Fruit fly (Drosophila melanogaster) whole organism, wandering third instar larva: ENCODE measurements around the gene Tpc1.

Experiments used
- Abd-B ChIP-seq: fragments of >200 bp; optimal IDR thresholded peaks from 2 replicates; lab custom pipeline; 2017; ENCODE audit warnings: missing biosample characterization, missing genetic modification characterization
- CG32264 ChIP-seq: fragments of 200-800 bp; sonication (Bioruptor generic); optimal IDR thresholded peaks from 2 replicates; lab custom pipeline; 2016; ENCODE audit warnings: missing biosample characterization, missing genetic modification characterization
- CG9705 ChIP-seq: fragments of 200-800 bp; sonication (Bioruptor generic); optimal IDR thresholded peaks from 2 replicates; lab custom pipeline; 2018; ENCODE audit warnings: missing biosample characterization, mild to moderate bottlenecking, missing genetic modification characterization
- CrebA ChIP-seq: fragments of 200-800 bp; sonication (Bioruptor generic); optimal IDR thresholded peaks from 2 replicates; lab custom pipeline; 2016; ENCODE audit warnings: missing biosample characterization, mild to moderate bottlenecking, missing genetic modification characterization, borderline replicate concordance
- Dfd ChIP-seq: fragments of >200 bp; optimal IDR thresholded peaks from 2 replicates; lab custom pipeline; 2017; ENCODE audit warnings: missing biosample characterization, missing genetic modification characterization
- Dif ChIP-seq: fragments of 200-275, 200-300 bp; sonication (Bioruptor generic); optimal IDR thresholded peaks from 2 replicates; lab custom pipeline; 2018; ENCODE audit warnings: missing biosample characterization, missing genetic modification characterization; ENCODE audit not compliant: partially characterized antibody
- GATAd ChIP-seq: sonication (Bioruptor generic); optimal IDR thresholded peaks from 2 replicates; lab custom pipeline; 2016; ENCODE audit warnings: missing biosample characterization, missing genetic modification characterization
- HLH106 ChIP-seq: fragments of 200-800 bp; optimal IDR thresholded peaks from 3 replicates; lab custom pipeline; 2019; ENCODE audit warnings: missing biosample characterization, mild to moderate bottlenecking, missing genetic modification characterization, moderate library complexity
- Hnf4 ChIP-seq: fragments of 200-800 bp; sonication (Bioruptor generic); optimal IDR thresholded peaks from 2 replicates; lab custom pipeline; 2016; ENCODE audit warnings: missing biosample characterization, mild to moderate bottlenecking, missing genetic modification characterization
- Hr78 ChIP-seq: fragments of >200 bp; optimal IDR thresholded peaks from 2 replicates; lab custom pipeline; 2017; ENCODE audit warnings: missing biosample characterization, missing genetic modification characterization
- Hr83 ChIP-seq: fragments of 200-300 bp; sonication (Bioruptor generic); optimal IDR thresholded peaks from 2 replicates; lab custom pipeline; 2016; ENCODE audit warnings: missing biosample characterization, mild to moderate bottlenecking, missing genetic modification characterization, moderate library complexity; ENCODE audit not compliant: poor library complexity, severe bottlenecking
- Jra ChIP-seq: sonication (Bioruptor generic); optimal IDR thresholded peaks from 2 replicates; lab custom pipeline; 2016; ENCODE audit warnings: missing biosample characterization, missing genetic modification characterization
- Mio ChIP-seq: sonication (Bioruptor generic); optimal IDR thresholded peaks from 2 replicates; lab custom pipeline; 2016; ENCODE audit warnings: missing biosample characterization, missing genetic modification characterization
- Myc ChIP-seq: fragments of >200 bp; optimal IDR thresholded peaks from 2 replicates; lab custom pipeline; 2017
- N ChIP-seq: fragments of >200 bp; optimal IDR thresholded peaks from 2 replicates; lab custom pipeline; 2018; ENCODE audit warnings: missing biosample characterization, missing external identifiers, missing genetic modification characterization
- OdsH ChIP-seq: fragments of 200-800 bp; sonication (Bioruptor generic); optimal IDR thresholded peaks from 2 replicates; lab custom pipeline; 2016; ENCODE audit warnings: missing biosample characterization, mild to moderate bottlenecking, missing genetic modification characterization
- Rel ChIP-seq, 2 experiments: fragments of 200-800 bp; sonication (Bioruptor generic) in 1 of 2; optimal IDR thresholded peaks; 2 replicates in 1 of 2; 3 replicates in 1 of 2; lab custom pipeline; 2016 to 2019; ENCODE audit warnings: mild to moderate bottlenecking in 2 of 2, missing biosample characterization in 2 of 2, missing genetic modification characterization in 2 of 2, moderate library complexity in 1 of 2
- Sp1 ChIP-seq: fragments of 200-800 bp; sonication (Bioruptor generic); optimal IDR thresholded peaks from 3 replicates; lab custom pipeline; 2019; ENCODE audit warnings: missing biosample characterization, mild to moderate bottlenecking, missing genetic modification characterization, moderate library complexity
- Vsx2 ChIP-seq: fragments of 200-300, 225-300 bp; sonication (Bioruptor generic); optimal IDR thresholded peaks from 2 replicates; lab custom pipeline; 2018; ENCODE audit warnings: missing biosample characterization, missing genetic modification characterization; ENCODE audit not compliant: partially characterized antibody
- br ChIP-seq: fragments of 200-800 bp; sonication (Bioruptor generic); optimal IDR thresholded peaks from 2 replicates; lab custom pipeline; 2016; ENCODE audit warnings: missing biosample characterization, missing genetic modification characterization
- brk ChIP-seq: fragments of 200-800 bp; sonication (Bioruptor generic); optimal IDR thresholded peaks from 2 replicates; lab custom pipeline; 2016; ENCODE audit warnings: missing biosample characterization, mild to moderate bottlenecking, missing genetic modification characterization
- dl ChIP-seq, 2 experiments: fragments of 175-275, 200-275 bp in 1 of 2; fragments of 200-275 bp in 1 of 2; sonication (Bioruptor generic); optimal IDR thresholded peaks; lab custom pipeline; 2018; ENCODE audit warnings: mild to moderate bottlenecking in 2 of 2, missing biosample characterization in 2 of 2, missing genetic modification characterization in 2 of 2, moderate library complexity in 2 of 2; ENCODE audit not compliant: partially characterized antibody in 2 of 2, insufficient read depth in 1 of 2
- dmrt93B ChIP-seq: fragments of 200-800 bp; sonication (Bioruptor generic); optimal IDR thresholded peaks from 2 replicates; lab custom pipeline; 2018; ENCODE audit warnings: missing biosample characterization, mild to moderate bottlenecking, missing genetic modification characterization
- dsf ChIP-seq: sonication (Bioruptor generic); optimal IDR thresholded peaks from 2 replicates; lab custom pipeline; 2016; ENCODE audit warnings: missing biosample characterization, missing genetic modification characterization, borderline replicate concordance
- ey ChIP-seq: fragments of 200-800 bp; sonication (Bioruptor generic); optimal IDR thresholded peaks from 2 replicates; lab custom pipeline; 2016; ENCODE audit warnings: missing biosample characterization, missing genetic modification characterization
- foxo ChIP-seq, 2 experiments: fragments of 200-800 bp; sonication (Bioruptor generic); optimal IDR thresholded peaks; 2 replicates in 1 of 2; 3 replicates in 1 of 2; lab custom pipeline; 2016 to 2017; ENCODE audit warnings: missing biosample characterization in 2 of 2, missing genetic modification characterization in 2 of 2
- fru ChIP-seq: fragments of 200-800 bp; sonication (Bioruptor generic); optimal IDR thresholded peaks from 3 replicates; lab custom pipeline; 2016; ENCODE audit warnings: missing biosample characterization, mild to moderate bottlenecking, missing genetic modification characterization
- h ChIP-seq: fragments of 200-800 bp; sonication (Bioruptor generic); optimal IDR thresholded peaks from 3 replicates; lab custom pipeline; 2016; ENCODE audit warnings: missing biosample characterization, mild to moderate bottlenecking, missing genetic modification characterization
- jim ChIP-seq: fragments of 175-275, 200-325 bp; sonication (Bioruptor generic); optimal IDR thresholded peaks from 2 replicates; lab custom pipeline; 2016; ENCODE audit warnings: missing biosample characterization, mild to moderate bottlenecking, missing genetic modification characterization
- lola ChIP-seq: fragments of >200 bp; optimal IDR thresholded peaks from 2 replicates; lab custom pipeline; 2017; ENCODE audit warnings: missing biosample characterization, missing genetic modification characterization
- pan ChIP-seq: fragments of >200 bp; optimal IDR thresholded peaks from 2 replicates; lab custom pipeline; 2017
- psq ChIP-seq: fragments of 200-800 bp; sonication (Bioruptor generic); optimal IDR thresholded peaks from 3 replicates; lab custom pipeline; 2017; ENCODE audit warnings: missing biosample characterization, mild to moderate bottlenecking, missing genetic modification characterization, moderate library complexity
- rgr ChIP-seq: fragments of 200-800 bp; sonication (Bioruptor generic); optimal IDR thresholded peaks from 3 replicates; lab custom pipeline; 2016; ENCODE audit warnings: missing biosample characterization, mild to moderate bottlenecking, missing genetic modification characterization
- sage ChIP-seq: fragments of 200-800 bp; sonication (Bioruptor generic); optimal IDR thresholded peaks from 2 replicates; lab custom pipeline; 2016; ENCODE audit warnings: missing biosample characterization, mild to moderate bottlenecking, missing genetic modification characterization
- sv ChIP-seq: fragments of 200-800 bp; sonication (Bioruptor generic); optimal IDR thresholded peaks from 3 replicates; lab custom pipeline; 2016; ENCODE audit warnings: missing biosample characterization, missing genetic modification characterization
- tai ChIP-seq: sonication (Bioruptor generic); optimal IDR thresholded peaks from 2 replicates; lab custom pipeline; 2016; ENCODE audit warnings: missing biosample characterization, missing genetic modification characterization
- usp ChIP-seq: fragments of >200 bp; optimal IDR thresholded peaks from 2 replicates; lab custom pipeline; 2017; ENCODE audit warnings: missing biosample characterization, missing genetic modification characterization
- woc ChIP-seq: sonication (Bioruptor generic); optimal IDR thresholded peaks from 2 replicates; lab custom pipeline; 2016; ENCODE audit warnings: missing biosample characterization, mild to moderate bottlenecking, missing genetic modification characterization

Tpc1 gene

DNA sequence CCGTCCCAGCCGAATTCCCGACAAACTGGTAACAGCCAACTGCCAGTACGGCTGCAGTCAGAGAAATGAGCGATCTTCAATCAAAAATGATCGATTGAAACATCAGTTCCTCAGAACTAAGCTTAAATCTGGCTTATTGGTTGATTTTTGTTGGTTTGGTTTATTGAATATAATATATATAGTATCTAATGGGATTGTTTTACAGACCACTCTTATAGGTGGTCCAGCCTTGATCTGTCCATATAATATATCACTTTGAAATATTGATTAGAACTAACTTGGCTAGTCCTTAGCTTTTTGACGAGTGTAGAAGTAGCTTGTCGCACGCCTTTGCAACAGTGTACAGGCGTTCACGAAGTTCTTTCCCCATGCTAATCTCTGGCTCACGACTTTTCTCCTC lies 39.6 kb downstream of the Tpc1 start:
- no peak for TF ChIP-seq pan (lab: Kevin White, UChicago)
- TF ChIP-seq Mio (GFP tag; lab: Kevin White, UChicago), result no peak
- no peak for TF ChIP-seq Jra (GFP tag; lab: Kevin White, UChicago)
- no peak for TF ChIP-seq Dfd (GFP tag; lab: Kevin White, UChicago)
- peak; percentile 17 for TF ChIP-seq Sp1 (GFP tag; lab: Kevin White, UChicago)
- TF ChIP-seq foxo (GFP tag; optimal IDR thresholded peaks at IDR 0.05; lab: Kevin White, UChicago), result peak in 1 of 2 experiments; percentile 12
- no peak for TF ChIP-seq Dif (GFP tag; lab: Kevin White, UChicago)
- TF ChIP-seq tai (GFP tag; lab: Kevin White, UChicago), result no peak
- no peak for TF ChIP-seq ey (GFP tag; lab: Kevin White, UChicago)
- TF ChIP-seq h (GFP tag; lab: Kevin White, UChicago), result peak; percentile 25
- no peak for TF ChIP-seq dmrt93B (GFP tag; lab: Kevin White, UChicago)
- TF ChIP-seq Vsx2 (GFP tag; lab: Kevin White, UChicago), result no peak
- no peak for TF ChIP-seq GATAd (GFP tag; lab: Kevin White, UChicago)
- no peak for TF ChIP-seq rgr (GFP tag; lab: Kevin White, UChicago)
- no peak for TF ChIP-seq psq (GFP tag; lab: Kevin White, UChicago)
- TF ChIP-seq woc (GFP tag; lab: Kevin White, UChicago), result no peak
- peak; percentile 13 for TF ChIP-seq OdsH
- no peak for TF ChIP-seq CG9705
- peak; percentile 19 for TF ChIP-seq HLH106 (tag; lab: Kevin White, UChicago)
- no peak for TF ChIP-seq Hr83 (GFP tag; lab: Kevin White, UChicago)
- no peak for TF ChIP-seq Abd-B
- TF ChIP-seq sage, result no peak

dm6 chr3R:10836924-10837323 lies 45.1 kb downstream of the Tpc1 start:
- no peak for TF ChIP-seq tai (GFP tag; lab: Kevin White, UChicago)
- TF ChIP-seq GATAd (GFP tag; lab: Kevin White, UChicago), result no peak
- no peak for TF ChIP-seq Jra (GFP tag; lab: Kevin White, UChicago)
- TF ChIP-seq rgr (GFP tag; lab: Kevin White, UChicago), result no peak
- no peak for TF ChIP-seq HLH106 (tag; lab: Kevin White, UChicago)
- no peak for TF ChIP-seq Mio (GFP tag; lab: Kevin White, UChicago)
- TF ChIP-seq N (GFP tag; lab: Kevin White, UChicago), result no peak
- TF ChIP-seq OdsH, result no peak
- TF ChIP-seq br, result no peak
- TF ChIP-seq Sp1 (GFP tag; lab: Kevin White, UChicago), result no peak
- TF ChIP-seq, all 38 proteins: peak for 0

DNA sequence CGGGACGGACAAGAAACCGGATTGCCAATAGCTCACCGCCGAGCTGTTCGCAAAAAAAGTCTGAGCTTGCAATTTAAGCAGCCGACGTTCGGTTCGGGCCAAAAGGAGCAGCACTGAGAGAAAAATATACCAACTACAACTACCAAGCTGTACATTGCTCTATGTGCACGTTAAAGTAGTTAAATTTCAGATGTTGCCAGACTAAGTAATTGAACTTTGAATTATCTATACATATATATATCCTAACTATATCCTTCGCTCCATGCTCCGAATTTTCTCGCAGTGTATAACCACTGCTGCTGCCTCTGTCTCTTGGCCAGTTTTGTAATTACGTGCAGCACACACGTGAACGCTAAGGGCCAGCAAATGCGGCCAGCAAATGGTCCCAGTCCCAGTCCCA lies 47.1 kb downstream of the Tpc1 start:
- TF ChIP-seq h (GFP tag; lab: Kevin White, UChicago) (peak; percentile 97), N (GFP tag; lab: Kevin White, UChicago) (no peak), tai (GFP tag; lab: Kevin White, UChicago) (peak; percentile 75), foxo (GFP tag; optimal IDR thresholded peaks at IDR 0.05; lab: Kevin White, UChicago) (peak; percentile 67 to 97), Dif (GFP tag; lab: Kevin White, UChicago) (no peak), dmrt93B (GFP tag; lab: Kevin White, UChicago) (peak; percentile 89), Mio (GFP tag; lab: Kevin White, UChicago) (no peak), Hr78 (GFP tag; lab: Kevin White, UChicago) (no peak), ey (GFP tag; lab: Kevin White, UChicago) (peak; percentile 90), woc (GFP tag; lab: Kevin White, UChicago) (peak; percentile 92), lola (GFP tag; lab: Kevin White, UChicago) (no peak), OdsH (peak; percentile 96), Abd-B (no peak), fru (GFP tag; lab: Kevin White, UChicago) (peak; percentile 96), br (peak; percentile 94), CG9705 (peak; percentile 90), GATAd (GFP tag; lab: Kevin White, UChicago) (no peak), Vsx2 (GFP tag; lab: Kevin White, UChicago) (peak; percentile 6), Hr83 (GFP tag; lab: Kevin White, UChicago) (peak; percentile 63), Jra (GFP tag; lab: Kevin White, UChicago) (peak; percentile 79), pan (lab: Kevin White, UChicago) (no peak), Myc (lab: Kevin White, UChicago) (no peak), Hnf4 (GFP tag; lab: Kevin White, UChicago) (peak; percentile 90), Rel (GFP tag; optimal IDR thresholded peaks at IDR 0.05; lab: Kevin White, UChicago) (peak; percentile 90), Rel (tag; optimal IDR thresholded peaks at IDR 0.05; lab: Kevin White, UChicago) (peak; percentile 70), rgr (GFP tag; lab: Kevin White, UChicago) (peak; percentile 95), sv (no peak), psq (GFP tag; lab: Kevin White, UChicago) (peak; percentile 92), jim (GFP tag; lab: Kevin White, UChicago) (no peak), CrebA (GFP tag; lab: Kevin White, UChicago) (peak; percentile 89), HLH106 (tag; lab: Kevin White, UChicago) (peak; percentile 96), brk (peak; percentile 95), usp (GFP tag; lab: Kevin White, UChicago) (no peak), dsf (GFP tag; lab: Kevin White, UChicago) (peak; percentile 57), dl (GFP tag; optimal IDR thresholded peaks at IDR 0.05; lab: Kevin White, UChicago; ENCODE audit: insufficient read depth in 1 of 2, partially characterized antibody in 2 of 2) (no peak), CG32264 (GFP tag; lab: Kevin White, UChicago) (peak; percentile 86), Dfd (GFP tag; lab: Kevin White, UChicago) (no peak), Sp1 (GFP tag; lab: Kevin White, UChicago) (peak; percentile 97), sage (peak; percentile 95)
